Worm (Caenorhabditis elegans) whole organism, L4/young adult: ENCODE data around the gene emb-27.

Experiments used
- W03F9.2 ChIP-seq: fragments of 150-350 bp; optimal IDR thresholded peaks from 2 replicates; lab custom pipeline; 2014; ENCODE audit warnings: missing biosample characterization, missing genetic modification characterization
- dao-5 ChIP-seq: sonication (generic microtip); optimal IDR thresholded peaks from 2 replicates; lab custom pipeline; 2016; ENCODE audit warnings: missing genotype, missing genetic modification characterization, moderate library complexity, missing compliant biosample characterization
- him-1 ChIP-seq: sonication (generic microtip); optimal IDR thresholded peaks from 2 replicates; lab custom pipeline; 2016; ENCODE audit warnings: missing genotype, missing genetic modification reagents, missing genetic modification characterization, missing compliant biosample characterization

emb-27 gene

DNA sequence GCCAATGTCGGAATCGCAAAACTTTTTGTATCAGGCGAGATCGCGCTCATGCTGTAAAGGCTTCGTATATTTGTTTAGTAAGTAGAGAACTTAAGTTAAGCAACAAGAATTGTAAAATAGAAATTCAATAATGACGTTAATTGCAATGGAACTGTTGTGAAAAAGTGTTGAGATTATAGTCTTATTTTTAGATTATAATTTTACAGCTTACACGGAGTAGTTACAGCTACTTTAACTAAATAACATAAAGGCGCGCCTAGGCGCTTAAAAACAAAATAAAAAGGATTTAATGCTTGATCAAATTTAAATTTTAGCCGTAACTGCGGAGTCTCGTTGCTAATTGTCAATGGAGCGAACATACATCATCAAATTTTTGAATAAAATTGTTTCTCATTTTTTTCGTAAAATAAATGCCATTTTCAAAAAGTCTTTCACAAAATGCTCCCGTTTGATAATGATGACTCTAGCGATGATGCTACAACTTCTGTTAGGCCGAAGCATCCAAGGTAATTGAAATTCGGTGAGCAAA, at the start of gene emb-27, which contains the start of gene rrf-3:
Gene emb-27, minus strand, starts transcription at position 51 of the 529 bp plus-strand sequence.
Gene rrf-3, plus strand, starts transcription at position 346 of the 529 bp plus-strand sequence.
- TF ChIP-seq W03F9.2 (tag; lab: Kevin White, UChicago) (no peak), dao-5 (no peak), him-1 (tag; lab: Kevin White, UChicago) (no peak)

- no peak for TF ChIP-seq him-1 (tag; lab: Kevin White, UChicago)
- TF ChIP-seq W03F9.2 (tag; lab: Kevin White, UChicago), result no peak
- TF ChIP-seq dao-5, result no peak
Measured at ce11 chrII:8209476-8209875, 47.5 kb upstream of the emb-27 start, which contains the start of gene M110.8. Gene M110.8, minus strand, starts transcription at chrII:8209576.

DNA sequence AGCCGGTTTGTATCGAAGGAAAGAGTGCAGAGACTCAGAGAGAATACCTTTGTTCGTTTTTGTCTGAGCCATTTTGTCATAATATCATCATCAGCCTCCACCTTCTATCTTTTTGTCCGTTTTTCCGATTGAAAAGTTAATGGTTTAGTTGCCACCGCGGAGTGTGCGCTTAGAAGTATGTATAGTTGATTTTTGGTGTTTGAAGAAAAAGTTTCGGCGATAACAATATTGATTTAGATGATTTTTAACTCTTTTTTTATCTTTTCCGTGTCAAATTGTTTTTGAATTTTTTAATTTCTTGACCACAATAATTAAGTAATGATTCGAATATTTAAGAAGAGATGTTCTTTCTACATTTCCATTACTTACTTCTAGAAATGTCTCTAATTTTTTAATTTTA, 43.6 kb upstream of the emb-27 start:
- TF ChIP-seq W03F9.2 (tag; lab: Kevin White, UChicago), result no peak
- TF ChIP-seq him-1 (tag; lab: Kevin White, UChicago), result no peak
- TF ChIP-seq dao-5, result no peak

- TF ChIP-seq W03F9.2 (tag; lab: Kevin White, UChicago) (no peak), him-1 (tag; lab: Kevin White, UChicago) (no peak), dao-5 (no peak)
Measured at ce11 chrII:8204039-8204438, 42.1 kb upstream of the emb-27 start, which contains the start of gene col-76. Gene col-76, plus strand, starts transcription at chrII:8204339.

- TF ChIP-seq him-1 (tag; lab: Kevin White, UChicago) (no peak), dao-5 (no peak), W03F9.2 (tag; lab: Kevin White, UChicago) (no peak)
Measured at ce11 chrII:8199803-8200202, 37.8 kb upstream of the emb-27 start.

DNA sequence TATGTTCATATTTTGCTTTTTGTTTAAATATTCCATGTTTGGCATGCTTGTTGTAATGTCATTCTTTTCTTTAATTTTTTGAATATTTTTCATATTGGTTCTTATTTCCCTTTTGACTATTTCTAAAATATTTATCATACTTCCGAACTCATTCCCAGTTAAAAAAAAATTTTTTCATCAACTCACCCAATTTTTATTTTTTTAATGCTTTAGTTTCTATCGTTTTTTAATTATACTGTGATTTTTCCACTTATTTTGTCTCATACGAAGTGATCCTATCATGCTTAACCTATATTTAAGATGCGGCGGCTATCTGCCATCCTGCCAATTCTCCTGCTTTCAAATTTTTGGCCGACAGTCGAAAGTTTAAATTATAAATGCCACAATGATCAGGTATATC, 36.5 kb upstream of the emb-27 start, which contains the start of gene qua-1:
Gene qua-1, plus strand, starts transcription at position 301 of the 400 bp plus-strand sequence.
- TF ChIP-seq him-1 (tag; lab: Kevin White, UChicago), result no peak
- TF ChIP-seq dao-5, result no peak
- TF ChIP-seq W03F9.2 (tag; lab: Kevin White, UChicago), result no peak

ce11 chrII:8193922-8194321, 32.0 kb upstream of the emb-27 start:
- TF ChIP-seq W03F9.2 (tag; lab: Kevin White, UChicago) (no peak), dao-5 (no peak), him-1 (tag; lab: Kevin White, UChicago) (no peak)

DNA sequence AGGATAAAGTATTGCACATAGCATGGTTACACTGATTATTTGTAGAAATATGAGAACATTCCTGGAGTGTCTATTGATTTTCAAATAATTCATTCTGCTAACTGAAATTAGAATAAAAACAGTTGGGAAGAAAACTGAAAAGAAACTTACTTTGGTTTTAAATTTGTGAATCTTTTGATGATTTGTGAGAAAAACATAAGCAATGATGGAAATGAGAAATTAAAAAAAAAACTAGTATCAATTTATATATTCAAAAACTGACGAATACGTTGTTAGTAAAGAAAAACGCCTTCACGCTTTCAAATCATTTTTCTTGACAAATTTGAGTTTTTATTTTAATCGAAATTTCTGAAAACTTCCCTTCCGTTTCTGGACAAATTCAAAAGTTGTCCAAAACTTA, 31.2 kb upstream of the emb-27 start, which contains the start of gene T05C12.9:
Gene T05C12.9, minus strand, starts transcription at position 101 of the 400 bp plus-strand sequence.
- TF ChIP-seq dao-5, result no peak
- no peak for TF ChIP-seq W03F9.2 (tag; lab: Kevin White, UChicago)
- no peak for TF ChIP-seq him-1 (tag; lab: Kevin White, UChicago)

DNA sequence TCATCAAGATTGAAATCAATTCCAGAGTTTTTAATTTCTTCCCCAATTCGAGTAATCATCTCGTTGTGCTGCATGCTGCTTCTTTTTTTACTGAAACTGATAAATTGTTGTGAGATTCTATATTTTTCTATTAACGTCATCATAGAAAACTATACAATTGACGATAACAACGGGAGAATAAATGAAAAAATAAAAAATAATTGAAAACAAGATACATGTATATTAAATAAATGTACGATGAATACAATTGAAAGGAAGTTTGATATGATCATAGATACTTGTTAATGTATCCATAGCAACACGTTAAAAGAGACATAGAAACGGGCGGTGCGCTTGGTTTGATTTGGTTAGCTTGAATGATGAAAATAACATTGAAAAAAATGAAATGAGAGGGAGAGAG, 28.5 kb upstream of the emb-27 start, which contains the start of gene T05C12.8:
Gene T05C12.8, minus strand, starts transcription at position 101 of the 400 bp plus-strand sequence.
- TF ChIP-seq dao-5, result no peak
- no peak for TF ChIP-seq him-1 (tag; lab: Kevin White, UChicago)
- no peak for TF ChIP-seq W03F9.2 (tag; lab: Kevin White, UChicago)

- no peak for TF ChIP-seq dao-5
- no peak for TF ChIP-seq W03F9.2 (tag; lab: Kevin White, UChicago)
- TF ChIP-seq him-1 (tag; lab: Kevin White, UChicago), result no peak
Measured at ce11 chrII:8187516-8187915, 25.5 kb upstream of the emb-27 start.

ce11 chrII:8185016-8185493, 23.1 kb upstream of the emb-27 start, which contains the start of the genes mig-5 and cct-1:
Gene mig-5, minus strand, starts transcription at chrII:8185023.
Gene cct-1, plus strand, starts transcription at chrII:8185443.
- TF ChIP-seq him-1 (tag; lab: Kevin White, UChicago) (peak; percentile 84), W03F9.2 (tag; lab: Kevin White, UChicago) (peak; percentile 96), dao-5 (no peak)

DNA sequence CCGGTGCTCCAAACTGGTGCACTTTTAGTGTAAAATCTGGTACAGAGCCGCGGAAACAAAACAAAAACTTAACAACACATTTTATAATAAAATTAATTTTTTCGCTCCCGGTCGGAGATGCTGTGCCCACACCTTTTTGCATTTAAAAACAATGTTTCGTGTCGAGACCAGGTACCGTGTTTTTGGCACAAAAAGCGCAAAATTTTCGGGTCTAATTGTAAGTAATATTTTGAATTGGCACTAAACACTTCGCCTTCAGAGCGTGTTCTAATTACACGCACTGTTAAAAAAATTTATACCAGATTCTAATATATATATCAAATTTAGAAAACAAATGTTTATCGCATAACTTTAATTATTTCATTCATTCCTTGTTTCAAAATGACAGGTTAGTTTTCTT, 19.5 kb upstream of the emb-27 start, which contains the start of gene dylt-3:
Gene dylt-3, plus strand, starts transcription at position 301 of the 400 bp plus-strand sequence.
- TF ChIP-seq W03F9.2 (tag; lab: Kevin White, UChicago), result no peak
- TF ChIP-seq him-1 (tag; lab: Kevin White, UChicago), result no peak
- TF ChIP-seq dao-5, result no peak

ce11 chrII:8180281-8180680, 18.3 kb upstream of the emb-27 start, which contains the start of gene T05C12.4:
Gene T05C12.4, minus strand, starts transcription at chrII:8180381.
- TF ChIP-seq dao-5 (no peak), him-1 (tag; lab: Kevin White, UChicago) (no peak), W03F9.2 (tag; lab: Kevin White, UChicago) (no peak)

DNA sequence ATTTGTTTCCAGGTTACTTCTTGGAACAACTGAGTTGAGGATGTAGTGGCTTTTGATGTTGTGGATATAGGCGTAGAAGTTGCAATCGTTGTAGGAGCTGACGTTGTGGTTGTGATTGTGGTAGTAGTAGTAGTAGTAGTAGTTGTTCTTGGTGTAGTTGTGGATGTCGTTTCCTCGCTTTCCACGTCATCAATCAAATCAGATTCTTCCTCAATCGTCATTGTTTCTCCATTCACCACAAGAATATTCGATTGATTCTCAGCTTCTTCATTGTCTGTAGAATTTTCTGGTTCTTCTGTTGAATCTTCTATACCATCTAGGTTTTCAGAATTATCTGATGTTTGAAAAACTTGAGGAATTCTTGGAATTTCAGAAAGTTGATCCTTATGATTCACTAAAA, 16.6 kb upstream of the emb-27 start:
- TF ChIP-seq W03F9.2 (tag; lab: Kevin White, UChicago) (no peak), dao-5 (no peak), him-1 (tag; lab: Kevin White, UChicago) (no peak)
